Worm (Caenorhabditis elegans): ENCODE measurements around the gene srh-24.

DNA sequence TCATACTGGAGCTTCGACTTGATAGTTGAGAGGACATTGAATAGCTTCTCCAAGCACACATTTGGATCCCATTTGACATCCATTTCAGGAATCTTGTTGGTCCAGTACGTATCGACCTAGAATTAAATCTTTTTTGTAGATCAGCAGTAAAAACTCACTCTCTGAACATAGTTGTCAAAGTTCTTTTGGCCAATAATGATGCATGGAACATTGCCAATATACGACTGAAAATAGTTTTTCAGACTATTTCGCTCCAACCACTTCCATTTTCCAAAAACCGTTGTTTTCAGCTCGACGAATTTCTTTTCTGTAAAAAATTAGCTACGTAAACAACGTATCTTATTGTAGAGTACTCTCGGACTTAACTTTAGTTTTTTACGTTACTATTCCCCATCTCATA lies 20.9 kb upstream of the srh-24 start:
- TF ChIP-seq jun-1 (tag; optimal IDR thresholded peaks at IDR 0.05) = no peak
- no peak for TF ChIP-seq pha-4 (GFP tag; IDR thresholded peaks at IDR 0.05)
- no peak for TF ChIP-seq pha-4 (tag; optimal IDR thresholded peaks at IDR 0.05)
- no peak for TF ChIP-seq hlh-11 (tag; optimal IDR thresholded peaks at IDR 0.05)
